Worm (Caenorhabditis elegans) whole organism, L4 larva: Measurements from ENCODE around the gene C52B9.4.

Experiments used
- F49E8.2 ChIP-seq: sonication (generic microtip); optimal IDR thresholded peaks from 2 replicates; lab custom pipeline; 2016; ENCODE audit warnings: missing compliant biosample characterization, mild to moderate bottlenecking, missing genetic modification characterization, borderline replicate concordance
- ctbp-1 ChIP-seq: fragments of 200-800 bp; sonication (Bioruptor generic); IDR thresholded peaks from 2 replicates; pipeline ENCODE4 v1.3.6; 2022; ENCODE audit warnings: missing genetic modification reagents, missing genetic modification characterization, missing compliant biosample characterization
- dpl-1 ChIP-seq: fragments of 150-350 bp; optimal IDR thresholded peaks from 2 replicates; lab custom pipeline; 2014; ENCODE audit warnings: missing biosample characterization, missing genetic modification reagents, missing genetic modification characterization
- mdl-1 ChIP-seq, 2 experiments: fragments of 150-350 bp in 1 of 2; sonication (generic microtip) in 1 of 2; optimal IDR thresholded peaks; 2 replicates each; lab custom pipeline; 2014 to 2017; ENCODE audit warnings: missing biosample characterization in 2 of 2, missing genetic modification characterization in 2 of 2
- mes-2 ChIP-seq: sonication (generic microtip); optimal IDR thresholded peaks from 2 replicates; lab custom pipeline; 2016; ENCODE audit warnings: missing genotype, mild to moderate bottlenecking, missing genetic modification characterization, missing compliant biosample characterization; ENCODE audit not compliant: poor library complexity, severe bottlenecking
- nhr-77 ChIP-seq: fragments of 150-350 bp; optimal IDR thresholded peaks from 2 replicates; lab custom pipeline; 2014; ENCODE audit warnings: missing biosample characterization, missing genetic modification characterization
- pha-4 ChIP-seq, 2 experiments: fragments of 150-350 bp in 1 of 2; fragments of 200-800 bp in 1 of 2; sonication (Bioruptor generic) in 1 of 2; IDR thresholded peaks in 1 of 2; optimal IDR thresholded peaks in 1 of 2; 2 replicates each; pipeline versions ENCODE4 v1.3.6 to Lab custom; 2014 to 2022; ENCODE audit warnings: missing genetic modification characterization in 2 of 2, missing genetic modification reagents in 2 of 2, missing biosample characterization in 1 of 2, missing compliant biosample characterization in 1 of 2
- pqm-1 ChIP-seq: sonication (generic microtip); optimal IDR thresholded peaks from 2 replicates; lab custom pipeline; 2017; ENCODE audit warnings: missing biosample characterization, missing genetic modification characterization
- set-16 ChIP-seq: fragments of 200-800 bp; sonication (Bioruptor generic); IDR thresholded peaks from 2 replicates; pipeline ENCODE4 v1.3.6; 2022; ENCODE audit warnings: missing genetic modification reagents, missing genetic modification characterization, missing compliant biosample characterization
- skn-1 ChIP-seq: fragments of 150-350 bp; optimal IDR thresholded peaks from 2 replicates; lab custom pipeline; 2014; ENCODE audit warnings: missing biosample characterization, missing genetic modification characterization
- snpc-4 ChIP-seq: fragments of 150-350 bp; optimal IDR thresholded peaks from 2 replicates; lab custom pipeline; 2014; ENCODE audit warnings: missing biosample characterization, missing genetic modification characterization
- unc-62 ChIP-seq, 3 experiments: fragments of 150-350 bp in 1 of 3; sonication (generic microtip); optimal IDR thresholded peaks in 2 of 3; peaks in 1 of 3; 1 replicate in 1 of 3; 2 replicates in 2 of 3; lab custom pipeline; 2014 to 2017; ENCODE audit warnings: missing biosample characterization in 3 of 3, missing genetic modification characterization in 3 of 3, missing genetic modification reagents in 3 of 3, missing genotype in 1 of 3

- TF ChIP-seq pqm-1 (tag; lab: Kevin White, UChicago) (no peak), snpc-4 (tag; lab: Kevin White, UChicago) (no peak), set-16 (no peak), F49E8.2 (tag; lab: Kevin White, UChicago) (no peak), skn-1 (tag; lab: Kevin White, UChicago) (no peak), unc-62 (GFP tag; optimal IDR thresholded peaks at IDR 0.05 in 1 of 2; lab: Kevin White, UChicago) (no peak), unc-62 (tag; optimal IDR thresholded peaks at IDR 0.05; lab: Kevin White, UChicago) (no peak), pha-4 (GFP tag; IDR thresholded peaks at IDR 0.05; lab: Robert Waterston, UW) (no peak), pha-4 (tag; optimal IDR thresholded peaks at IDR 0.05; lab: Kevin White, UChicago) (no peak), dpl-1 (GFP tag; lab: Kevin White, UChicago) (peak; percentile 2), mdl-1 (tag; optimal IDR thresholded peaks at IDR 0.05; lab: Kevin White, UChicago) (no peak), ctbp-1 (no peak), mes-2 (tag; lab: Kevin White, UChicago) (peak; percentile 79), nhr-77 (tag; lab: Kevin White, UChicago) (no peak)
These were observed 5.7 kb upstream of the C52B9.4 start, which contains the start of gene taf-11.1 for ce11 chrX:4254782-4255181.
